Worm (Caenorhabditis elegans): ENCODE results near the gene flp-24.

The flp-24 gene

DNA sequence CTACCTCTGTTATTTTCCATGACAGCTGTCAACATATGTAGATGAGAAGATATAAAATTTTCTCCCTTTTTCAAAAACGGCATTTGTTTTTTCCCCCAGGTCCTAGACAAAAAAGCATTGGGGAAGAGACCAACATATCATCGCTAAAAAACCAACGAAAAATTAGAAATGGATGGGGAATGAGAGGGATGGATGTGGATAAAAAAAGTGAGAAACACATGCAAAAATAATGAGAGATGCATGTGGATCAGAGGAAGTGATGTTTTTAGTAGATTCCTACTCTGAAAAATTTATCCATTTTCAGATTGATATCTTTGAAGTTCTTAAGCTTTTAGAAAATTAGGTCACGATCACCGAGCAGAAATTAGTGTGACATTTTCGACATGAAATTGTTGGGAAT is 37.6 kb downstream of the flp-24 start:
- no peak for TF ChIP-seq F23B12.7 (tag; optimal IDR thresholded peaks at IDR 0.05; ENCODE audit: insufficient read depth)
- TF ChIP-seq sptf-2 (GFP tag; optimal IDR thresholded peaks at IDR 0.05), result no peak
- no peak for TF ChIP-seq akir-1 (GFP tag; optimal IDR thresholded peaks at IDR 0.05)
- no peak for TF ChIP-seq dpl-1 (GFP tag; optimal IDR thresholded peaks at IDR 0.05)
- TF ChIP-seq ceh-100 (GFP tag; IDR thresholded peaks at IDR 0.05), result no peak
- no peak for TF ChIP-seq F57C9.4 (tag; optimal IDR thresholded peaks at IDR 0.05)
- no peak for TF ChIP-seq nhr-179 (tag; optimal IDR thresholded peaks at IDR 0.05)
- no peak for TF ChIP-seq unc-62 (GFP tag; optimal IDR thresholded peaks at IDR 0.05)
- no peak for TF ChIP-seq atf-7 (tag; optimal IDR thresholded peaks at IDR 0.05)
- TF ChIP-seq madf-8 (GFP tag; conservative IDR thresholded peaks at IDR 0.05), result no peak

DNA sequence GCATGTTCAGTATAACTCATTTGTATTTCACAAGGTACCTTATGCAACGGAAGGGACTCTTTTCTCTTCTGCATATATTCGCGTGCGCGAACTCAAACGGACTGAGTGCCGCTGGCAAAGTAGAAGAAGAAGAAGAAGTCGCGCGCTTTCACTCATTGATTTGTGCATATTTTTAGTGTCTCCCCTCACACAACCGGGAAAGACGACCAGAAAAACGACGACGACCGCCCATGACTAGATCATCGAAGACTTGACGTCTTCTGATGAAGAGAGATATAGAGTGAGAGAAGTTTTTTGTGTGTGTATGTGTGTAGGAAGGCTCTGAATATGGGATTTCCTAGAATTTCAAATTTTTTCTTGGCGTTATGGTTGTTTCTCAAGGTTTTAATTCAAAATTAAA is 39.5 kb downstream of the flp-24 start:
- TF ChIP-seq K12H6.12 (tag; optimal IDR thresholded peaks at IDR 0.05) (peak; percentile 43), F22D6.2 (tag; optimal IDR thresholded peaks at IDR 0.05) (no peak), Y53G8AR.9 (GFP tag; conservative IDR thresholded peaks at IDR 0.05) (no peak), ztf-6 (GFP tag; IDR thresholded peaks at IDR 0.05) (no peak), cebp-1 (GFP tag; IDR thresholded peaks at IDR 0.05) (no peak), cebp-1 (tag; optimal IDR thresholded peaks at IDR 0.05) (peak; percentile 32), pbrm-1 (GFP tag; IDR thresholded peaks at IDR 0.05) (no peak), chd-7 (tag; optimal IDR thresholded peaks at IDR 0.05) (no peak), die-1 (tag; optimal IDR thresholded peaks at IDR 0.05) (no peak), zfh-2 (GFP tag; conservative IDR thresholded peaks at IDR 0.05) (0 out of 2 replicates have a peak, but pooled peaks have one; percentile 21), pha-4 (tag; optimal IDR thresholded peaks at IDR 0.05) (no peak), efl-1 (GFP tag; optimal IDR thresholded peaks at IDR 0.05) (no peak), ceh-91 (GFP tag; IDR thresholded peaks at IDR 0.05) (no peak)

DNA sequence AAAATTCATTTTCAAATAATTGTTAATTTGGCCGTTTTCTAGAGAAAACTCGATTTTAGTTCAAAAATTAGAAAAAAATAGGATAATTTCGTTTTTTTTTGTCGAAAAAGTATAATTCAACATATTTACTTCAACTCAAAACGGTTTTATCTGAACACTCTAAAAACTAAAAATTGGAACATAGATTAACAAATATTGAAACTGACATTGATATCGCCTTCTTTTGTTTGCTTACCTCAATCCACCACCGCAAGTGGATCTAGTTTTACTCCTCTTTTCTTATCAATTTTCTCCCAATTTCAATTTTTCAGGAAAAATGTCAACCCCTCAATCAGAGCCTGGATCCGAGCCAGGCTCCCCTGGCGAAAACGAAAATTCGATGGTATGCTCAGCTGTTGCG is 40.0 kb downstream of the flp-24 start, which contains the start of gene ptl-1:
Gene ptl-1 (plus strand): TSS at position 301 of the 400 bp plus-strand sequence.
- TF ChIP-seq bed-1 (GFP tag; IDR thresholded peaks at IDR 0.05), result no peak

DNA sequence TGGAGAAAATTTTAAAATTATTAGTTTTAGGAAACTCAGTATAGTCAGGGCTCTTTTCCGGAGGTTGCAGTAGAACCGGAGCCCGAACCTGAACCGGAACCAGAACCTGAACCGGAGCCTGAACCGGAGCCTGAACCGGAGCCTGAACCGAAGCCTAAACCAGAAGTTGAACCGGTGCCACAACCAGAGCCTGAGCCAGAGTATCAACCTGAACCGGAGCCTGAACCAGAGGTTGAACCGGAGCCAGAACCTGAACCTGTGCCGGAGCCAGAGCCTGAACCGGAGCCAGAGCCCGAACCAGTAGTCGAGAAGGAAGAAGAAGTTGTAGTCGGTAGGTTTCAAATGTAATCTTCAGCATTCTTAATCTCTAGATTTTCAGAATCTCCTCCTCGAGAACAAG is 43.6 kb downstream of the flp-24 start:
- TF ChIP-seq let-526 (GFP tag; IDR thresholded peaks at IDR 0.05), result no peak
- TF ChIP-seq egrh-3 (GFP tag; IDR thresholded peaks at IDR 0.05), result peak; percentile 54; the same call in 1 of the 2 replicates
- no peak for TF ChIP-seq lag-1 (GFP tag; IDR thresholded peaks at IDR 0.05)
- TF ChIP-seq zfh-2 (GFP tag; conservative IDR thresholded peaks at IDR 0.05), result peak; percentile 69

DNA sequence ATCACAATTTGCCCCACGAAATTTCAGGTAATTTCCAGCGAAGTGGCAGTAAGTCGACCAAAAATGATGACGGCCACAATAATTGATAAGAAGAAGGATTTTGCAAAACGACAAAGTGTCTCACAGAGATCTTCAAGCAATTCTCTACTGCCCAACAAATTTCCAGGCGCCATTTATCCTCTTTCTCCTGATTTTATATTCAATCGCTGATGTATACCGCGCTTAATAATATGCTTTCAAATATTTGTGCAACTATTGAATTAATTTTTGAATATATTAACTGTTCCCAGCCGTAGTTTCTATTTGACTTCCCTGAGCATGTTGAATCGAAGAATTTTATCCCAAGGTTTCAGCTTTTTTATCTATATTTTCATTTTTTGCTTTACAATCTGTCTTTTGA is 46.0 kb downstream of the flp-24 start, which contains the start of gene tpst-2:
Gene tpst-2 (plus strand): TSS at position 301 of the 400 bp plus-strand sequence.
- no peak for TF ChIP-seq nfya-2 (GFP tag; IDR thresholded peaks at IDR 0.05)
- no peak for TF ChIP-seq ccch-3 (GFP tag; optimal IDR thresholded peaks at IDR 0.05)
- no peak for TF ChIP-seq unc-130 (GFP tag; optimal IDR thresholded peaks at IDR 0.05)
- TF ChIP-seq F52B5.7 (tag; optimal IDR thresholded peaks at IDR 0.05), result no peak
- no peak for TF ChIP-seq ceh-100 (GFP tag; IDR thresholded peaks at IDR 0.05)

DNA sequence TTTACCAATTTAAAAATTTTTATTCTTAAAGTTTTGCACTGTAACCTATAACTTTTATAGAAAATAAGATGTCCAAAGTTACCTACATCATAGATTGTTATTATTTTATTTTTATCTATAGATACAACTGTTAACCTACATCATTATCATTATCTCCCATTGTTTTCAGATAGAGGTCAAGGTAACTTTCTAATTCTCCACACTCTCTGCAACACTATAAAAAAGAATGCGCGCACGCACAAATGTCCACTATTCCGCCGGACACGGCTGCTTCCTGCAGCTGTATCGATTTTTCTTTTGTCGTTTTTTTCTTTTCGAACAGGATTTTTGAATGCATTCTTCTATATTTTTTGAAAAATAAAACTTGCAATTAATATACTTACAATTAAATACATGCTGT is 47.8 kb downstream of the flp-24 start:
- TF ChIP-seq dpff-1 (tag; optimal IDR thresholded peaks at IDR 0.05) (no peak), cebp-1 (GFP tag; IDR thresholded peaks at IDR 0.05) (no peak), cebp-1 (tag; optimal IDR thresholded peaks at IDR 0.05) (no peak), zim-3 (tag; optimal IDR thresholded peaks at IDR 0.05) (no peak), ztf-22 (GFP tag; optimal IDR thresholded peaks at IDR 0.05) (no peak), akir-1 (GFP tag; optimal IDR thresholded peaks at IDR 0.05) (no peak), C06A6.2 (GFP tag; conservative IDR thresholded peaks at IDR 0.05) (no peak), mes-4 (tag; optimal IDR thresholded peaks at IDR 0.05) (no peak), snpc-1.3 (tag; optimal IDR thresholded peaks at IDR 0.05; ENCODE audit: insufficient read depth) (no peak), ztf-28 (GFP tag; IDR thresholded peaks at IDR 0.05) (no peak), athp-1 (tag; optimal IDR thresholded peaks at IDR 0.05) (no peak), F37B4.10 (GFP tag; IDR thresholded peaks at IDR 0.05) (no peak), F33H1.4 (GFP tag; IDR thresholded peaks at IDR 0.05) (no peak), F39B2.1 (GFP tag; IDR thresholded peaks at IDR 0.05) (no peak)

Measured in whole organism, young adult.